Fruit fly (Drosophila melanogaster) whole organism: ENCODE measurements around the gene CG46462.

Source experiments
- CG8478 ChIP-seq: fragments of >200 bp; optimal IDR thresholded peaks from 2 replicates; lab custom pipeline; 2018; ENCODE audit warnings: inconsistent platforms
- Dll ChIP-seq: fragments of >200 bp; optimal IDR thresholded peaks from 2 replicates; lab custom pipeline; 2017
- EcR ChIP-seq, 2 experiments: fragments of >200 bp; optimal IDR thresholded peaks; 2 replicates each; lab custom pipeline; 2017; ENCODE audit warnings: missing biosample characterization in 2 of 2, missing genetic modification characterization in 2 of 2, missing genetic modification reagents in 2 of 2
- pan ChIP-seq: fragments of >200 bp; optimal IDR thresholded peaks from 2 replicates; lab custom pipeline; 2017
- psq ChIP-seq: fragments of >200 bp; optimal IDR thresholded peaks from 2 replicates; lab custom pipeline; 2017
- usp ChIP-seq: fragments of >200 bp; optimal IDR thresholded peaks from 2 replicates; lab custom pipeline; 2017; ENCODE audit warnings: missing biosample characterization, missing genetic modification characterization, mixed read lengths

Gene CG46462

dm6 chr3L:19940349-19940748 is 8.9 kb downstream of the CG46462 start:
- TF ChIP-seq usp (GFP tag; lab: Kevin White, UChicago) (no peak), EcR (GFP tag; optimal IDR thresholded peaks at IDR 0.05; lab: Kevin White, UChicago) (no peak), Dll (lab: Kevin White, UChicago) (no peak), psq (lab: Kevin White, UChicago) (no peak), pan (lab: Kevin White, UChicago) (no peak), CG8478 (lab: Kevin White, UChicago) (no peak)

dm6 chr3L:19941162-19941561 is 9.7 kb downstream of the CG46462 start:
- TF ChIP-seq CG8478 (lab: Kevin White, UChicago) (no peak), Dll (lab: Kevin White, UChicago) (no peak), pan (lab: Kevin White, UChicago) (no peak), psq (lab: Kevin White, UChicago) (no peak), EcR (GFP tag; optimal IDR thresholded peaks at IDR 0.05; lab: Kevin White, UChicago) (no peak), usp (GFP tag; lab: Kevin White, UChicago) (no peak)

- TF ChIP-seq usp (GFP tag; lab: Kevin White, UChicago), result no peak
- no peak for TF ChIP-seq EcR (GFP tag; optimal IDR thresholded peaks at IDR 0.05; lab: Kevin White, UChicago)
- no peak for TF ChIP-seq CG8478 (lab: Kevin White, UChicago)
- TF ChIP-seq pan (lab: Kevin White, UChicago), result no peak
- TF ChIP-seq psq (lab: Kevin White, UChicago), result no peak
Observed at dm6 chr3L:19945469-19945868, 14.0 kb downstream of the CG46462 start.

- TF ChIP-seq CG8478 (lab: Kevin White, UChicago), result no peak
- no peak for TF ChIP-seq psq (lab: Kevin White, UChicago)
- no peak for TF ChIP-seq Dll (lab: Kevin White, UChicago)
- TF ChIP-seq pan (lab: Kevin White, UChicago), result no peak
- TF ChIP-seq usp (GFP tag; lab: Kevin White, UChicago), result no peak
- no peak for TF ChIP-seq EcR (GFP tag; optimal IDR thresholded peaks at IDR 0.05; lab: Kevin White, UChicago)
Observed at dm6 chr3L:19951035-19951434, 19.5 kb downstream of the CG46462 start, which contains the start of gene CG32219. TSS of gene CG32219 (minus strand) at chr3L:19951135.

- TF ChIP-seq pan (lab: Kevin White, UChicago) (no peak), usp (GFP tag; lab: Kevin White, UChicago) (no peak)
Observed at dm6 chr3L:19951868-19952267, 20.4 kb downstream of the CG46462 start, which contains the start of gene CG34258. TSS of gene CG34258 (minus strand) at chr3L:19951968.

dm6 chr3L:19952690-19953089 is 21.2 kb downstream of the CG46462 start, which contains the start of gene CG33710:
TSS of gene CG33710 (minus strand) at chr3L:19952790.
- TF ChIP-seq psq (lab: Kevin White, UChicago), result no peak
- no peak for TF ChIP-seq EcR (GFP tag; optimal IDR thresholded peaks at IDR 0.05; lab: Kevin White, UChicago)
- TF ChIP-seq CG8478 (lab: Kevin White, UChicago), result no peak
- TF ChIP-seq pan (lab: Kevin White, UChicago), result no peak
- TF ChIP-seq Dll (lab: Kevin White, UChicago), result no peak
- TF ChIP-seq usp (GFP tag; lab: Kevin White, UChicago), result no peak

dm6 chr3L:19953612-19954011 is 22.1 kb downstream of the CG46462 start, which contains the start of gene CG42655:
TSS of gene CG42655 (minus strand) at chr3L:19953712.
- TF ChIP-seq Dll (lab: Kevin White, UChicago) (no peak), pan (lab: Kevin White, UChicago) (no peak), EcR (GFP tag; optimal IDR thresholded peaks at IDR 0.05; lab: Kevin White, UChicago) (no peak), psq (lab: Kevin White, UChicago) (no peak), usp (GFP tag; lab: Kevin White, UChicago) (no peak), CG8478 (lab: Kevin White, UChicago) (no peak)

- TF ChIP-seq EcR (GFP tag; optimal IDR thresholded peaks at IDR 0.05; lab: Kevin White, UChicago), result no peak
- TF ChIP-seq usp (GFP tag; lab: Kevin White, UChicago), result no peak
- no peak for TF ChIP-seq CG8478 (lab: Kevin White, UChicago)
- no peak for TF ChIP-seq Dll (lab: Kevin White, UChicago)
- no peak for TF ChIP-seq psq (lab: Kevin White, UChicago)
- TF ChIP-seq pan (lab: Kevin White, UChicago), result no peak
Observed at dm6 chr3L:19954426-19954825, 22.9 kb downstream of the CG46462 start, which contains the start of gene CG42654. TSS of gene CG42654 (minus strand) at chr3L:19954526.

dm6 chr3L:19955699-19956098 is 24.2 kb downstream of the CG46462 start, which contains the start of gene CG42263:
TSS of gene CG42263 (minus strand) at chr3L:19955799.
- TF ChIP-seq usp (GFP tag; lab: Kevin White, UChicago) (no peak), EcR (GFP tag; optimal IDR thresholded peaks at IDR 0.05; lab: Kevin White, UChicago) (no peak), CG8478 (lab: Kevin White, UChicago) (no peak), pan (lab: Kevin White, UChicago) (no peak), psq (lab: Kevin White, UChicago) (no peak), Dll (lab: Kevin White, UChicago) (no peak)

- TF ChIP-seq Dll (lab: Kevin White, UChicago) (no peak), usp (GFP tag; lab: Kevin White, UChicago) (no peak), pan (lab: Kevin White, UChicago) (no peak), psq (lab: Kevin White, UChicago) (no peak), CG8478 (lab: Kevin White, UChicago) (no peak), EcR (GFP tag; optimal IDR thresholded peaks at IDR 0.05; lab: Kevin White, UChicago) (no peak)
Observed at dm6 chr3L:19961805-19962204, 30.3 kb downstream of the CG46462 start.

dm6 chr3L:19968725-19969598 is 37.5 kb downstream of the CG46462 start:
- TF ChIP-seq psq (lab: Kevin White, UChicago) (no peak), CG8478 (lab: Kevin White, UChicago) (no peak), EcR (GFP tag; optimal IDR thresholded peaks at IDR 0.05; lab: Kevin White, UChicago) (no peak), usp (GFP tag; lab: Kevin White, UChicago) (no peak), Dll (lab: Kevin White, UChicago) (no peak), pan (lab: Kevin White, UChicago) (no peak)
